Fruit fly (Drosophila melanogaster): ENCODE results near the gene Zcchc7.

Gene Zcchc7

DNA sequence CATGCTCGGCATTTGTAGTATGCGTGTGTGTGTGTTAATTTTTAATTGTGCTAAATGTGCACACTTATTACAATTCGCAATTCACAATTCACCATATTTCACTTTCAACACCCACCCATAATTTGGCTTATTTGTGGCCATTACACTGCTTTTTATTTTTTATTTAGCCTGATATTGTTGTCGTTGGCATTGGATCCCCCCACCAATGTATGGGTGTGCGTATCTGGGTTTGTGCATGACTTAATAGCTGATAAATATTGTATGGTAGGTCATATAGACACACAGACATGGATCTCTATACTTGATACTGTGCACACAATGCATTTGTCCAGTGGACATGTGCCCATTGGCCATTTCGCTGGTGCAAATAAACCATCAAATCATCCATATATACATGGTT is 28.5 kb downstream of the Zcchc7 start:
- TF ChIP-seq Myb (GFP tag; optimal IDR thresholded peaks at IDR 0.05) (no peak), Atf6 (GFP tag; IDR thresholded peaks at IDR 0.05) (0 out of 2 replicates have a peak, but pooled peaks have one; percentile 22), slbo (GFP tag; IDR thresholded peaks at IDR 0.05) (0 out of 2 replicates have a peak, but pooled peaks have one; percentile 5), Med (GFP tag) (peak; percentile 15), Xrp1 (GFP tag; IDR thresholded peaks at IDR 0.05) (no peak), chinmo (GFP tag; IDR thresholded peaks at IDR 0.05; ENCODE audit: partially characterized antibody) (0 out of 4 replicates have a peak, but pooled peaks have one; percentile 15)

DNA sequence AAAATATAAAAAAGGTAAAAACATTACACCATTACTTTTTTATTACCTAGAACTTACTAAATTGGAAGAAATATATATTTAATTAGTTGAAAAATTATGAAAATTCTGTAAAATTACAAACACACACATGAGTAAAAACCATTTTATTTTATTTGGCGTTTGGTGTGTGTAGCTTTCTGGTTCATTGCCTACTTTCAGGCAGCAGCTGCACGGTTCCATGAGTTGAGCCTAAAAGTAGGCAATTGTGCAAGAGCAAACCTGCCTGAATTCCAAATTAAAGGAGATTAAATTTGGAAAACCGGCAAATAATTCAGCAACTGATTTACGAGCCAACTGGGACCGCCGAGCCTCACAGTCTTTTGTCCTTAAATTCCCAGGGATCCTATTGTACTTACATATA is 30.3 kb downstream of the Zcchc7 start:
- no peak for TF ChIP-seq CG12942 (GFP tag; optimal IDR thresholded peaks at IDR 0.05)
- TF ChIP-seq vvl (GFP tag; IDR thresholded peaks at IDR 0.05): 0 out of 2 replicates have a peak, but pooled peaks have one; percentile 8
- 0 out of 2 replicates have a peak, but pooled peaks have one; percentile 16 for TF ChIP-seq bbx (GFP tag; IDR thresholded peaks at IDR 0.05; ENCODE audit: partially characterized antibody)
- TF ChIP-seq ftz-f1 (GFP tag; optimal IDR thresholded peaks at IDR 0.05): no peak
- TF ChIP-seq HmgZ (tag; optimal IDR thresholded peaks at IDR 0.05): peak; percentile 9
- TF ChIP-seq CG43689 (GFP tag; IDR thresholded peaks at IDR 0.05): no peak
- TF ChIP-seq CG32767 (GFP tag; IDR thresholded peaks at IDR 0.05): no peak
- no peak for TF ChIP-seq CG7745 (tag; optimal IDR thresholded peaks at IDR 0.05)
- TF ChIP-seq CG6813 (GFP tag; optimal IDR thresholded peaks at IDR 0.05): no peak
- TF ChIP-seq CG3065 (GFP tag; optimal IDR thresholded peaks at IDR 0.05): no peak
- no peak for TF ChIP-seq tin (GFP tag; optimal IDR thresholded peaks at IDR 0.05)
- TF ChIP-seq cg (GFP tag; optimal IDR thresholded peaks at IDR 0.05): peak; percentile 74
- peak; percentile 80 for TF ChIP-seq CTCF (GFP tag; optimal IDR thresholded peaks at IDR 0.05)
- TF ChIP-seq CG4360 (GFP tag; IDR thresholded peaks at IDR 0.05): no peak
- TF ChIP-seq gsb-n (tag; optimal IDR thresholded peaks at IDR 0.05): no peak
- no peak for TF ChIP-seq CG8290 (GFP tag; optimal IDR thresholded peaks at IDR 0.05)
- TF ChIP-seq CG8290 (tag; optimal IDR thresholded peaks at IDR 0.05): peak in 1 of 2 experiments; percentile 27
- TF ChIP-seq CG2199 (GFP tag; IDR thresholded peaks at IDR 0.05): peak; percentile 86

DNA sequence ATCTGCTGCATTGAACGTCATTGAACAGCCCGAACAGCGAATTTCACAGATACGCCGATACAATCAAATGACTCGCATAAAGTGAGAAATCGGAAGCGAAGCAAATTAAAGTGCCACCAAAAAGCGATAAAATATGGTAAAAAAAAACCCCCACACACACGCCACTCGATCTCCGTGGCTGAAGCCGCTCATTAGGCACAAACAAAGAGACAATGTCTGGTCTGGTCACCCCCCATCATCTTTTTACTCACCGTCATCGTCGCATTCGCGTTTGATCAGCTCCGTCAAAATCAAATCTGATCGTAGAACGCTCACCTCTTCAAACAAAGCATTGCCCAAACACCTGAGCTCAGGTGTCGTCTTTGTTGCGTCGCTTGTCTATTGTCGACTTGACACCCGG is 30.8 kb downstream of the Zcchc7 start:
- TF ChIP-seq Awh (GFP tag; IDR thresholded peaks at IDR 0.05) (peak; percentile 74), grn (GFP tag; optimal IDR thresholded peaks at IDR 0.05) (peak; percentile 15), YL-1 (GFP tag; optimal IDR thresholded peaks at IDR 0.05) (no peak), CG6689 (GFP tag; IDR thresholded peaks at IDR 0.05) (no peak), CG6175 (GFP tag; IDR thresholded peaks at IDR 0.05) (peak; percentile 31; the same call in 1 of the 3 replicates), psq (GFP tag; optimal IDR thresholded peaks at IDR 0.05) (no peak), CG17829 (tag; optimal IDR thresholded peaks at IDR 0.05) (no peak), ase (GFP tag; IDR thresholded peaks at IDR 0.05) (no peak), CG18476 (GFP tag; optimal IDR thresholded peaks at IDR 0.05) (no peak), chinmo (GFP tag; IDR thresholded peaks at IDR 0.05; ENCODE audit: partially characterized antibody) (peak; percentile 78; the same call in 2 of the 4 replicates), gem (tag; optimal IDR thresholded peaks at IDR 0.05) (no peak), sr (GFP tag; IDR thresholded peaks at IDR 0.05) (0 out of 3 replicates have a peak, but pooled peaks have one; percentile 30)

DNA sequence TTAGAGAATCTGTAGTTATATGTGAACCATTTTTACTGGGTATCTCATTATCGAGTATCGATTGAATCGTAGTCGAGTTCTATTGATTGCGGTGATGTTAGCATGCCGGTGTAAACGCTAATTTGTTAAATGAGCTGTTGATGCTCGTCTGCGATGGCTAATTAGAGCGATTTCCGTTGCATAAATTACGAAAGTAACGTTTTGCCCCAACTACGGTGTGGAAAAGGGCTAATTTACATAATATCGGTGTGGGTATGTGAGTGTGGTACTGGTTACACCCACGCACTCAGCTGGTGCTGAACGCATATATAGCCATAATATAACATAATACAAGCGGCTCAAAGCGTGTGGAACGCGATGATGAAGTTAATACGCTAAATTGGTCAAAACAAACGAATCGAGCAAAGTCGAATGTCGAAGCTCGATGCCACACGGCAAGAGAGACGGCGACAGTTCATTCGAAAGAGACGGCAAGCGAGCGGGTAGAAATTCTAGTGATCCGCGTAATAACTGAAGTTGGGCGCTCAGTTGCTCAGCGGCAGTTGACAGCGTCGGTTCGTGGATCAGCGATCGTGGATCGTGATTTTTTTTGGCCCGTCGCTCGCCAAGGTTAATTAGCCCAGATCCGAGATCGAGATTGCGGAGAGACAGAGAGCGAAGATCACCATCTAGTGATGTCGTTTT is 31.7 kb downstream of the Zcchc7 start, which contains the start of gene CG32170:
Gene CG32170 (plus strand): TSS at position 525 of the 684 bp plus-strand sequence.
- TF ChIP-seq CG15514 (GFP tag; optimal IDR thresholded peaks at IDR 0.05) (no peak), B-H2 (GFP tag; optimal IDR thresholded peaks at IDR 0.05) (peak; percentile 65), C15 (GFP tag; IDR thresholded peaks at IDR 0.05) (no peak), Gug (GFP tag; IDR thresholded peaks at IDR 0.05) (no peak), rib (GFP tag; IDR thresholded peaks at IDR 0.05) (peak; percentile 54; the same call in 1 of the 2 replicates), Hr3 (GFP tag; optimal IDR thresholded peaks at IDR 0.05) (no peak), bcd (GFP tag; optimal IDR thresholded peaks at IDR 0.05) (no peak), CG7271 (tag; optimal IDR thresholded peaks at IDR 0.05) (no peak), vvl (GFP tag; IDR thresholded peaks at IDR 0.05) (peak; percentile 84), D19B (GFP tag; optimal IDR thresholded peaks at IDR 0.05) (peak; percentile 33), gro (GFP tag; optimal IDR thresholded peaks at IDR 0.05) (peak; percentile 57), Dbx (GFP tag; IDR thresholded peaks at IDR 0.05) (peak; percentile 44; the same call in 1 of the 3 replicates), abd-A (tag; optimal IDR thresholded peaks at IDR 0.05) (peak; percentile 81), sens-2 (GFP tag; IDR thresholded peaks at IDR 0.05) (no peak)

All from whole organism, embryonic.